Fruit fly (Drosophila melanogaster): Measurements from ENCODE around the gene CG15772.

Gene CG15772

DNA sequence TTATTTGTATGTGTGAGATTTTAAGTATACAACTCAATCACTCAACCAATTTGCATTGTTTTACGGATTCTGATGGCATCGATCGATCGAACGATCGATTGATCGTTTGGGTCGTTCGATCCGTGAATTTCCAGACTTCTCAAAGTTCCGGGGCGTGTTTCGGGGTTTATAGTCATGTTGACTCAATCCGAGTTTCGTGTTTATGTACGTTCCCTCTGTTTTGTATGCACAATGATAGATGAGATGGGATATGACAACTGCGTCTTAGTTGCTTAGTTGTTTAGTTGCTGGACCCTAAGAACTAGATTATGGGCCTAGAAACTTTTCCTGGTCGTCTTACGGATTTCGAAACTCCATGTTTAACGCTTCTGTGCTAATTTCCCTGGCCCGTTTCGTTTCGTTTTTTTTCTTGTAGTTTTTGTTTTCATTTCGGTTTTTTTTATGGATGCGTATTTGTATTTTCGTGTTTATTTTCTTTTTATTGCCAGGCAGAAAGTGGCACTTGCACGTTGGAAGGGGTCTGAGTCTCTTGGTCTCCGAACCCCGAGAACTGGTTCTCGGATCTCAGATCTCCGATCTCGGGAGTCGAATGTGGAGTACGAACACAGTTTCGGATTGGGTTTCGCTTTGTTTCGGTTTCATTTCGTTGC lies 16.7 kb downstream of the CG15772 start:
- TF ChIP-seq CTCF (optimal IDR thresholded peaks at IDR 0.05) (no peak), CG8478 (optimal IDR thresholded peaks at IDR 0.05) (no peak)

- TF ChIP-seq CTCF (optimal IDR thresholded peaks at IDR 0.05) (no peak), CG8478 (optimal IDR thresholded peaks at IDR 0.05) (no peak)
Measured at dm6 chrX:5770730-5771181, 18.7 kb downstream of the CG15772 start, which contains the start of gene CG3097. TSS of gene CG3097 (minus strand) at chrX:5770780.

DNA sequence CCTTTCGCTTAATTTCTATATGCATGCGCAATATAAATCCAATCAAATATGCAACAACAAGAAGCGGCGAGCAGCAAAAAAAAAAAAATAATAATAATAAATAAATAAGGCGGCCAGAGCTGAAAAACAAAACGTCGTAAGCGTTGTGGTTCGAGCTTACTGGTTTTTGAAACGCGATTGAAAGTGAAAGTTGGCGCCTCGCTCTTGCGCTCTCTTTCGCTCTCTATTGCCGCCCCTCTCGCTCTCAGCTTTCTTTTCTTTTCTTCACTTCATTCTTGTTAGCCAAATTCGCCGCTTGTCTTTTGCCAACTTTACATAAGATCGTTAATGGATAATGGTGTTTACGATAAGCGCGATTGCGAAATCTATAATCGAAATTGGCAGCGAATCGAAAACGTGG lies 20.4 kb downstream of the CG15772 start:
- TF ChIP-seq CTCF (optimal IDR thresholded peaks at IDR 0.05) = no peak
- TF ChIP-seq CG8478 (optimal IDR thresholded peaks at IDR 0.05) = no peak

DNA sequence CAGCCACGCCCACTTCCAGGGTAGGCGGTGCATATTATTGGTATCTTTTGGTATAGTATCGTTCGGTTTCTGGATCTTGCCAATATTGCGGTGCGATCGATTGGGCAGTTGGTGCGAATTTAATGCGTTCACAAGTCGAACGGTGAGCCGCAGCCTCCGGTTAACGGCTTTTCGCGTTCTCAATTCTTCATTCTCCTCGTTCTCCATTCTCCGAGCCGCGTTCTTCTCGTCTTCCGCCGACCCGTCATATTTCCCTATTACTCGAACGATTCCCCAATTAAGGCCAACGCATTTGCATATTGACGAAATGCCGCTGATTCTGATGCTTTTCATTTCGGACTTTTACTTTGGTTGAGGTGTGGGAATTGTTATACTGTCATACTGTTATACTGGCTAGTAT lies 24.5 kb downstream of the CG15772 start, which contains the start of gene CG42264:
CG42264 (minus strand) TSS at position 101 of the 400 bp plus-strand sequence.
- TF ChIP-seq CG8478 (optimal IDR thresholded peaks at IDR 0.05) (no peak), CTCF (optimal IDR thresholded peaks at IDR 0.05) (no peak)

dm6 chrX:5781520-5781919 lies 29.5 kb downstream of the CG15772 start, which contains the start of gene CG3108:
TSS of gene CG3108 (minus strand) at chrX:5781620.
- TF ChIP-seq CG8478 (optimal IDR thresholded peaks at IDR 0.05) (no peak), CTCF (optimal IDR thresholded peaks at IDR 0.05) (no peak)

- no peak for TF ChIP-seq CG8478 (optimal IDR thresholded peaks at IDR 0.05)
- no peak for TF ChIP-seq CTCF (optimal IDR thresholded peaks at IDR 0.05)
Measured at dm6 chrX:5783260-5784040, 31.4 kb downstream of the CG15772 start.

DNA sequence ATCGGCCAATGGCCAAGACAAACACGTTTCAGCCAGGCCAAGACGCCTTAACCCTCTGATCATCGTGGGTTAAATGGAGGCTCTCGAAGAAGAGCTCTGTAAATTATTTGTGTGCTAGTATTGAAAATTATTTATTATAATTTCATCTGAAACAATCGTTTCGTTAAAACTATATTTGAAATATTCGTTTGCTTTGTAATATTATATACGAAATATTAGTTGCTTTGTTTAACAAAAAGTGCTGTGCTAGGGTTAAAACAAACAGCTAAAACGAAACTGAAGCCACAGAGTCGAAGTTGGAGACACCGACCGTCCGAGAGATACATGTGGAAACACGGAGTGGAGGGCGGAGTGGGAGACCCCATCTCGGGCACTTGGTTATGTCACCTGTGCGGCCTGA lies 34.5 kb downstream of the CG15772 start:
- no peak for TF ChIP-seq CTCF (optimal IDR thresholded peaks at IDR 0.05)
- TF ChIP-seq CG8478 (optimal IDR thresholded peaks at IDR 0.05) = no peak

- TF ChIP-seq CG8478 (optimal IDR thresholded peaks at IDR 0.05) (no peak), CTCF (optimal IDR thresholded peaks at IDR 0.05) (no peak)
Measured at dm6 chrX:5789187-5789586, 37.1 kb downstream of the CG15772 start, which contains the start of gene CG15767. TSS of gene CG15767 (plus strand) at chrX:5789487.

DNA sequence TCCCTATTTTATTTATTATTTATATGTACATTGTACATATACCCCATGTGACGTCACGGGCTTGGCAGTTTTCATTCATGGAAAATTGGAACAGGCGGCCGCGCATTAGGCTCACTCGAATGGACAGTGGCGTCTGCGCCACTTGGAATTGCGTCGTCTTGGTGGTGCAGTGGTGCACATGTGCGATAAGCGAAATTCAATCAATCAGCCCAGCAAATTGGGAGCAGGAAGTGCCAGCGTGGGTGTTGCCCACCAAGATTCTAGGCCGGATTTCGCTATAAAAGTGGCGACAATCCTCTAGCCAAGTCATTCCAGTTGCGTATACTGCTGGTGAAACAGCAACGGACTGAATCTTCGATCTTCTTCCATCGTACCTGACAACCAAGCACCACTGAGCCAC lies 39.8 kb downstream of the CG15772 start, which contains the start of gene CG12239:
CG12239 (plus strand) TSS at position 301 of the 400 bp plus-strand sequence.
- TF ChIP-seq CG8478 (optimal IDR thresholded peaks at IDR 0.05) = no peak
- TF ChIP-seq CTCF (optimal IDR thresholded peaks at IDR 0.05) = no peak

DNA sequence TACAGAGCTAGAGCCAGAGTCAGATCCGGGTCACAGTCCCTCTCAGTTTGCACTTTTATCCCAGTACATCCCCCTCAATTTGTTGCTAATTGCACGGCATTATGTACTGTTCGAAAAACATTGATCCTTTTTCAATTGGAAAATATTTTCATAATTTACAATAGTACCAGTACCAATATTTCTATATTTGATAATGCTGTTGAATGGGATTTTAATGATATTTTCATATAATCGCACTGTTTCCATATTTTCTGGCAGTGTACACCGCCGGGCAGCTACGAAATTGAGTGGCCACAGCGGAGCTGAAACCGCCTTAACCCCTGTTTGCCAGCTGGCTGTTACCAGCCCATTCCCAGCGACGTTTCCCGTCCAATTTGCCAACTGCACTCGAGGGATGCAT lies 48.6 kb downstream of the CG15772 start:
- no peak for TF ChIP-seq CG8478 (optimal IDR thresholded peaks at IDR 0.05)
- TF ChIP-seq CTCF (optimal IDR thresholded peaks at IDR 0.05) = no peak

Measured in S2 (cell line).